Worm (Caenorhabditis elegans) whole organism, L1 larva: Measurements from ENCODE around the gene F08F3.6.

Experiments used
- blmp-1 ChIP-seq: fragments of 150-350 bp; optimal IDR thresholded peaks from 2 replicates; lab custom pipeline; 2014; ENCODE audit warnings: missing biosample characterization, missing genetic modification characterization
- ces-1 ChIP-seq: fragments of 150-350 bp; optimal IDR thresholded peaks from 2 replicates; lab custom pipeline; 2014; ENCODE audit warnings: missing biosample characterization, missing genetic modification reagents, missing genetic modification characterization
- lin-35 ChIP-seq, 2 experiments: fragments of 150-350 bp; optimal IDR thresholded peaks; 2 replicates each; lab custom pipeline; 2014; ENCODE audit warnings: missing biosample characterization in 2 of 2, missing genetic modification characterization in 2 of 2, missing genetic modification reagents in 2 of 2
- mdl-1 ChIP-seq, 2 experiments: fragments of 150-350 bp; optimal IDR thresholded peaks; 2 replicates each; lab custom pipeline; 2014 to 2017; ENCODE audit warnings: missing biosample characterization in 2 of 2, missing genetic modification characterization in 2 of 2, inconsistent platforms in 1 of 2
- nhr-28 ChIP-seq: fragments of 150-350 bp; optimal IDR thresholded peaks from 2 replicates; lab custom pipeline; 2014; ENCODE audit warnings: missing biosample characterization, missing genetic modification characterization
- nhr-76 ChIP-seq: sonication (generic microtip); optimal IDR thresholded peaks from 2 replicates; lab custom pipeline; 2017; ENCODE audit warnings: missing biosample characterization, missing genetic modification characterization
- sox-4 ChIP-seq: sonication (generic microtip); optimal IDR thresholded peaks from 2 replicates; lab custom pipeline; 2016; ENCODE audit warnings: missing genetic modification characterization, missing compliant biosample characterization
- sptf-1 ChIP-seq: fragments of 150-350 bp; optimal IDR thresholded peaks from 2 replicates; lab custom pipeline; 2014; ENCODE audit warnings: missing biosample characterization, missing genetic modification characterization
- tbx-2 ChIP-seq: sonication (generic microtip); optimal IDR thresholded peaks from 2 replicates; lab custom pipeline; 2016; ENCODE audit warnings: missing genetic modification characterization, missing compliant biosample characterization
- xbp-1 ChIP-seq: sonication (generic microtip); optimal IDR thresholded peaks from 2 replicates; lab custom pipeline; 2016; ENCODE audit warnings: missing genetic modification characterization, missing compliant biosample characterization

- no peak for TF ChIP-seq blmp-1
- TF ChIP-seq tbx-2: no peak
- TF ChIP-seq sptf-1 (tag; lab: Kevin White, UChicago): no peak
- TF ChIP-seq lin-35 (GFP tag; optimal IDR thresholded peaks at IDR 0.05; lab: Kevin White, UChicago): no peak
- TF ChIP-seq nhr-76 (tag; lab: Kevin White, UChicago): no peak
- no peak for TF ChIP-seq mdl-1 (tag; optimal IDR thresholded peaks at IDR 0.05; lab: Kevin White, UChicago)
- no peak for TF ChIP-seq sox-4 (tag; lab: Kevin White, UChicago)
- TF ChIP-seq nhr-28 (tag; lab: Kevin White, UChicago): no peak
- TF ChIP-seq ces-1 (GFP tag; lab: Kevin White, UChicago): no peak
- no peak for TF ChIP-seq xbp-1 (tag; lab: Kevin White, UChicago)
These were observed 33.7 kb upstream of the F08F3.6 start, which contains the start of gene glc-3 for ce11 chrV:5453615-5454014.
